Worm (Caenorhabditis elegans) whole organism, L1 larva: Measurements from ENCODE around the gene T16D1.1.
A peak's percentile ranks its signal among the peaks of the same experiment; 100 is the strongest.

Source experiments
- C16A3.4 ChIP-seq: fragments of 150-350 bp; optimal IDR thresholded peaks from 2 replicates; lab custom pipeline; 2014; ENCODE audit warnings: missing biosample characterization, missing genetic modification characterization
- F16B12.6 ChIP-seq: fragments of 150-350 bp; optimal IDR thresholded peaks from 2 replicates; lab custom pipeline; 2014; ENCODE audit warnings: missing biosample characterization, missing genetic modification characterization
- Y116A8C.19 ChIP-seq: sonication (generic microtip); optimal IDR thresholded peaks from 2 replicates; lab custom pipeline; 2016; ENCODE audit warnings: missing compliant biosample characterization, missing genetic modification characterization, borderline replicate concordance
- aha-1 ChIP-seq: fragments of 150-350 bp; optimal IDR thresholded peaks from 2 replicates; lab custom pipeline; 2014; ENCODE audit warnings: missing biosample characterization, missing genetic modification characterization
- ama-1 ChIP-seq: fragments of 150-350 bp; optimal IDR thresholded peaks from 2 replicates; lab custom pipeline; 2014
- blmp-1 ChIP-seq: fragments of 150-350 bp; optimal IDR thresholded peaks from 2 replicates; lab custom pipeline; 2014; ENCODE audit warnings: missing biosample characterization, missing genetic modification characterization
- ceh-82 ChIP-seq, 3 experiments: fragments of 150-350 bp in 1 of 3; sonication (generic microtip) in 2 of 3; optimal IDR thresholded peaks; 2 replicates each; lab custom pipeline; 2014 to 2017; ENCODE audit warnings: missing biosample characterization in 3 of 3, missing genetic modification characterization in 3 of 3
- dpl-1 ChIP-seq, 3 experiments: fragments of 150-350 bp in 2 of 3; sonication (generic microtip) in 1 of 3; optimal IDR thresholded peaks; 2 replicates each; lab custom pipeline; 2014 to 2017; ENCODE audit warnings: missing biosample characterization in 3 of 3, missing genetic modification characterization in 3 of 3, missing genetic modification reagents in 3 of 3
- efl-1 ChIP-seq, 4 experiments: fragments of 150-350 bp; optimal IDR thresholded peaks in 3 of 4; peaks in 1 of 4; 1 replicate in 1 of 4; 2 replicates in 3 of 4; lab custom pipeline; 2014; ENCODE audit warnings: missing biosample characterization in 2 of 4, missing genetic modification characterization in 2 of 4, missing genetic modification reagents in 2 of 4
- efl-3 ChIP-seq: fragments of 200-800 bp; sonication (Bioruptor generic); optimal IDR thresholded peaks from 2 replicates; lab custom pipeline; 2018; ENCODE audit warnings: mild to moderate bottlenecking, missing genetic modification characterization, missing compliant biosample characterization
- elt-2 ChIP-seq: sonication (generic microtip); optimal IDR thresholded peaks from 2 replicates; lab custom pipeline; 2016; ENCODE audit warnings: missing genetic modification characterization, mild to moderate bottlenecking, inconsistent platforms, missing compliant biosample characterization, missing genetic modification reagents
- ets-5 ChIP-seq: fragments of 200-800 bp; sonication (Bioruptor generic); IDR thresholded peaks from 2 replicates; pipeline ENCODE4 v1.3.6; 2022; ENCODE audit warnings: missing genetic modification characterization, missing compliant biosample characterization
- fkh-10 ChIP-seq: sonication (generic microtip); optimal IDR thresholded peaks from 2 replicates; lab custom pipeline; 2017; ENCODE audit warnings: missing biosample characterization, missing genetic modification reagents, missing genetic modification characterization
- grh-1 ChIP-seq: fragments of 200-800 bp; sonication (Bioruptor generic); IDR thresholded peaks from 2 replicates; pipeline ENCODE4 v1.3.6; 2022; ENCODE audit warnings: missing genetic modification reagents, missing genetic modification characterization, missing compliant biosample characterization
- hlh-4 ChIP-seq: sonication (generic microtip); optimal IDR thresholded peaks from 2 replicates; lab custom pipeline; 2016; ENCODE audit warnings: mild to moderate bottlenecking, missing genetic modification characterization, missing compliant biosample characterization
- hpl-2 ChIP-seq: fragments of 150-350 bp; optimal IDR thresholded peaks from 2 replicates; lab custom pipeline; 2014; ENCODE audit warnings: missing biosample characterization, missing genetic modification reagents, missing genetic modification characterization
- isw-1 ChIP-seq: fragments of 200-800 bp; sonication (Bioruptor generic); IDR thresholded peaks from 2 replicates; pipeline ENCODE4 v1.3.6; 2022; ENCODE audit warnings: missing genetic modification characterization, missing compliant biosample characterization
- jun-1 ChIP-seq: fragments of 150-350 bp; optimal IDR thresholded peaks from 2 replicates; lab custom pipeline; 2014; ENCODE audit warnings: missing biosample characterization, missing genetic modification reagents, missing genetic modification characterization
- lin-35 ChIP-seq, 2 experiments: fragments of 150-350 bp; optimal IDR thresholded peaks; 2 replicates each; lab custom pipeline; 2014; ENCODE audit warnings: missing biosample characterization in 2 of 2, missing genetic modification characterization in 2 of 2, missing genetic modification reagents in 2 of 2
- lir-3 ChIP-seq: sonication (generic microtip); optimal IDR thresholded peaks from 2 replicates; lab custom pipeline; 2016; ENCODE audit warnings: mild to moderate bottlenecking, missing genetic modification characterization, moderate library complexity, missing compliant biosample characterization; ENCODE audit not compliant: poor library complexity
- lsy-2 ChIP-seq, 2 experiments: fragments of 150-350 bp; optimal IDR thresholded peaks; 2 replicates each; lab custom pipeline; 2014; ENCODE audit warnings: missing biosample characterization in 2 of 2, missing genetic modification characterization in 2 of 2
- mab-9 ChIP-seq: fragments of 200-800 bp; sonication (Bioruptor generic); IDR thresholded peaks from 2 replicates; pipeline ENCODE4 v1.3.6; 2022; ENCODE audit warnings: missing genetic modification reagents, missing genetic modification characterization, missing compliant biosample characterization
- mdl-1 ChIP-seq, 2 experiments: fragments of 150-350 bp; optimal IDR thresholded peaks; 2 replicates each; lab custom pipeline; 2014 to 2017; ENCODE audit warnings: missing biosample characterization in 2 of 2, missing genetic modification characterization in 2 of 2, inconsistent platforms in 1 of 2
- mef-2 ChIP-seq: fragments of 150-350 bp; optimal IDR thresholded peaks from 2 replicates; lab custom pipeline; 2014; ENCODE audit warnings: missing biosample characterization, missing genetic modification characterization
- mep-1 ChIP-seq: fragments of 150-350 bp; optimal IDR thresholded peaks from 2 replicates; lab custom pipeline; 2014; ENCODE audit warnings: missing biosample characterization, missing genetic modification characterization
- nhr-11 ChIP-seq: fragments of 150-350 bp; optimal IDR thresholded peaks from 2 replicates; lab custom pipeline; 2014; ENCODE audit warnings: missing biosample characterization, missing genetic modification characterization
- nhr-12 ChIP-seq: sonication (generic microtip); optimal IDR thresholded peaks from 2 replicates; lab custom pipeline; 2017; ENCODE audit warnings: missing biosample characterization, missing genetic modification characterization
- nhr-19 ChIP-seq: fragments of 200-800 bp; sonication (Bioruptor generic); conservative IDR thresholded peaks from 2 replicates; pipeline ENCODE4 v1.3.6; 2022; ENCODE audit warnings: missing genetic modification characterization, missing compliant biosample characterization
- nhr-20 ChIP-seq: sonication (generic microtip); optimal IDR thresholded peaks from 2 replicates; lab custom pipeline; 2016; ENCODE audit warnings: mild to moderate bottlenecking, missing genetic modification characterization, missing compliant biosample characterization
- nhr-47 ChIP-seq: sonication (generic microtip); optimal IDR thresholded peaks from 2 replicates; lab custom pipeline; 2016; ENCODE audit warnings: mild to moderate bottlenecking, missing genetic modification characterization, moderate library complexity, missing compliant biosample characterization
- nhr-71 ChIP-seq: sonication (generic microtip); optimal IDR thresholded peaks from 2 replicates; lab custom pipeline; 2016; ENCODE audit warnings: mild to moderate bottlenecking, missing genetic modification characterization, moderate library complexity, missing compliant biosample characterization
- nhr-76 ChIP-seq: sonication (generic microtip); optimal IDR thresholded peaks from 2 replicates; lab custom pipeline; 2017; ENCODE audit warnings: missing biosample characterization, missing genetic modification characterization
- nhr-77 ChIP-seq: fragments of 150-350 bp; optimal IDR thresholded peaks from 2 replicates; lab custom pipeline; 2014; ENCODE audit warnings: missing biosample characterization, missing genetic modification characterization
- nhr-90 ChIP-seq: sonication (generic microtip); optimal IDR thresholded peaks from 2 replicates; lab custom pipeline; 2016; ENCODE audit warnings: mild to moderate bottlenecking, missing genetic modification characterization, missing compliant biosample characterization; ENCODE audit not compliant: poor library complexity
- rnt-1 ChIP-seq: sonication (generic microtip); optimal IDR thresholded peaks from 2 replicates; lab custom pipeline; 2016; ENCODE audit warnings: mild to moderate bottlenecking, missing genetic modification characterization, moderate library complexity, missing compliant biosample characterization
- skn-1 ChIP-seq: fragments of 150-350 bp; optimal IDR thresholded peaks from 2 replicates; lab custom pipeline; 2014; ENCODE audit warnings: missing biosample characterization, missing genetic modification characterization
- snu-23 ChIP-seq: sonication (generic microtip); optimal IDR thresholded peaks from 2 replicates; lab custom pipeline; 2016; ENCODE audit warnings: missing genetic modification characterization, missing compliant biosample characterization
- sptf-1 ChIP-seq: fragments of 150-350 bp; optimal IDR thresholded peaks from 2 replicates; lab custom pipeline; 2014; ENCODE audit warnings: missing biosample characterization, missing genetic modification characterization
- swsn-7 ChIP-seq: sonication (generic microtip); optimal IDR thresholded peaks from 2 replicates; lab custom pipeline; 2016; ENCODE audit warnings: missing genetic modification characterization, missing compliant biosample characterization
- tbx-2 ChIP-seq: sonication (generic microtip); optimal IDR thresholded peaks from 2 replicates; lab custom pipeline; 2016; ENCODE audit warnings: missing genetic modification characterization, missing compliant biosample characterization
- tlp-1 ChIP-seq: fragments of 150-350 bp; optimal IDR thresholded peaks from 2 replicates; lab custom pipeline; 2014; ENCODE audit warnings: missing biosample characterization, missing genetic modification characterization
- unc-30 ChIP-seq: sonication (generic microtip); optimal IDR thresholded peaks from 2 replicates; lab custom pipeline; 2017; ENCODE audit warnings: missing biosample characterization, missing genetic modification characterization
- vab-15 ChIP-seq: sonication (generic microtip); optimal IDR thresholded peaks from 2 replicates; lab custom pipeline; 2017; ENCODE audit warnings: missing genotype, mild to moderate bottlenecking, missing genetic modification characterization, missing compliant biosample characterization
- xbp-1 ChIP-seq: sonication (generic microtip); optimal IDR thresholded peaks from 2 replicates; lab custom pipeline; 2016; ENCODE audit warnings: missing genetic modification characterization, missing compliant biosample characterization
- ztf-11 ChIP-seq, 2 experiments: sonication (generic microtip); optimal IDR thresholded peaks; 2 replicates each; lab custom pipeline; 2016 to 2017; ENCODE audit warnings: missing genetic modification characterization in 2 of 2, missing biosample characterization in 1 of 2, missing compliant biosample characterization in 1 of 2

T16D1.1 gene

ce11 chrII:5237699-5238098, 3.8 kb downstream of the T16D1.1 start:
- TF ChIP-seq mef-2 (tag; lab: Kevin White, UChicago) (no peak), jun-1 (tag; lab: Kevin White, UChicago) (no peak), nhr-77 (tag; lab: Kevin White, UChicago) (no peak), lin-35 (GFP tag; optimal IDR thresholded peaks at IDR 0.05; lab: Kevin White, UChicago) (peak in 1 of 2 experiments; percentile 61), mep-1 (no peak), tlp-1 (tag; lab: Kevin White, UChicago) (no peak), lsy-2 (tag; optimal IDR thresholded peaks at IDR 0.05; lab: Kevin White, UChicago) (peak in 1 of 2 experiments; percentile 21), xbp-1 (tag; lab: Kevin White, UChicago) (no peak), nhr-19 (GFP tag; lab: Robert Waterston, UW) (peak; percentile 44), swsn-7 (tag; lab: Kevin White, UChicago) (peak; percentile 20), aha-1 (no peak), nhr-71 (peak; percentile 33), snu-23 (peak; percentile 45), skn-1 (tag; lab: Kevin White, UChicago) (peak; percentile 13), rnt-1 (tag; lab: Kevin White, UChicago) (peak; percentile 43), nhr-90 (tag; lab: Kevin White, UChicago) (peak; percentile 21), efl-3 (GFP tag; lab: Kevin White, UChicago) (no peak), nhr-47 (tag; lab: Kevin White, UChicago) (peak; percentile 35), mab-9 (GFP tag; lab: Robert Waterston, UW) (no peak), elt-2 (tag; lab: Kevin White, UChicago) (peak; percentile 24), sptf-1 (tag; lab: Kevin White, UChicago) (no peak), unc-30 (tag; lab: Kevin White, UChicago) (no peak), hlh-4 (tag; lab: Kevin White, UChicago) (no peak), hpl-2 (GFP tag; lab: Kevin White, UChicago) (no peak), lir-3 (tag; lab: Kevin White, UChicago) (no peak), Y116A8C.19 (no peak), efl-1 (optimal IDR thresholded peaks at IDR 0.05; lab: Kevin White, UChicago) (peak in 1 of 2 experiments; percentile 24), efl-1 (GFP tag; optimal IDR thresholded peaks at IDR 0.05 in 1 of 2; lab: Kevin White, UChicago) (peak; percentile 6 to 92), vab-15 (tag; lab: Kevin White, UChicago) (no peak), nhr-76 (tag; lab: Kevin White, UChicago) (no peak), ama-1 (lab: Kevin White, UChicago) (no peak), mdl-1 (tag; optimal IDR thresholded peaks at IDR 0.05; lab: Kevin White, UChicago) (peak in 1 of 2 experiments; percentile 27), ets-5 (GFP tag; lab: Robert Waterston, UW) (no peak), nhr-11 (tag; lab: Kevin White, UChicago) (no peak), fkh-10 (GFP tag; lab: Kevin White, UChicago) (no peak), blmp-1 (tag; lab: Kevin White, UChicago) (no peak), C16A3.4 (tag; lab: Kevin White, UChicago) (no peak), dpl-1 (GFP tag; optimal IDR thresholded peaks at IDR 0.05; lab: Kevin White, UChicago) (peak in 1 of 3 experiments; percentile 18), nhr-20 (peak; percentile 21), ztf-11 (tag; optimal IDR thresholded peaks at IDR 0.05; lab: Kevin White, UChicago) (no peak), nhr-12 (tag; lab: Kevin White, UChicago) (no peak), tbx-2 (tag; lab: Kevin White, UChicago) (no peak), F16B12.6 (tag; lab: Kevin White, UChicago) (no peak), isw-1 (no peak), ceh-82 (tag; optimal IDR thresholded peaks at IDR 0.05; lab: Kevin White, UChicago) (no peak), grh-1 (GFP tag; lab: Robert Waterston, UW) (no peak)
